Worm (Caenorhabditis elegans) whole organism, young adult: ENCODE results near the gene F35B12.9.

ENCODE experiments used
- dpff-1 ChIP-seq: sonication (generic microtip); optimal IDR thresholded peaks from 2 replicates; lab custom pipeline; 2017; ENCODE audit warnings: mild to moderate bottlenecking, missing genetic modification characterization, missing compliant biosample characterization
- lsl-1 ChIP-seq: fragments of 200-800 bp; sonication (Bioruptor generic); optimal IDR thresholded peaks from 2 replicates; lab custom pipeline; 2018; ENCODE audit warnings: mild to moderate bottlenecking, missing genetic modification characterization, moderate library complexity, missing compliant biosample characterization
- lsy-27 ChIP-seq: sonication (generic microtip); optimal IDR thresholded peaks from 2 replicates; lab custom pipeline; 2017; ENCODE audit warnings: missing genetic modification characterization, mild to moderate bottlenecking, missing compliant biosample characterization, antibody characterized with exemption, missing genotype, borderline replicate concordance; ENCODE audit not compliant: insufficient read depth
- mcd-1 ChIP-seq: fragments of 200-800 bp; sonication (Bioruptor generic); IDR thresholded peaks from 2 replicates; pipeline ENCODE4 v1.3.6; 2022; ENCODE audit warnings: missing genetic modification reagents, missing genetic modification characterization, missing compliant biosample characterization

DNA sequence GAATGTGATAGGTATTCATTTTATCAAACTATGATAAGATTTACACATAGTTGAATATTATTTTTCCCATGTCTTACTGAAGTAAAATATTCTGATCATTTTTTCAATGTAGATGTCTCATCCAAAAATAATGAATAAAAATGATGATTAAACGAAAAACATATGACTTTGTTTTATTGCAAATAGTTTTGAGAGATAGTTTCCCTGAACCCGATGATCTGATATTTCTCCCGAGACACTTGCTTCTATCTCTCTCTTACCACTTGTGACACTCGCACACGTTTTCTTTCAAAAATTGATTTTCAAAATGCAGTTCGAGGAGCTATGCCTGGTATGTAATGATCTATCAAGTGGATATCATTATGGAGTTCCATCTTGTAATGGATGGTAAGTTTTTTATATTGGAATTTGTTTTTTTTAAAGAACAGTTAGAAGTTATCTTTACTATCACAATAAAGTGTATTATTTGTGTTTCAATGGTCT, 30.8 kb upstream of the F35B12.9 start, which contains the start of the genes nhr-101 and pms-2:
- TF ChIP-seq dpff-1 = no peak
- TF ChIP-seq mcd-1 = no peak
- TF ChIP-seq lsy-27 (tag; lab: Kevin White, UChicago) = no peak
- no peak for TF ChIP-seq lsl-1 (GFP tag; lab: Kevin White, UChicago)
